Fruit fly (Drosophila melanogaster) whole organism, embryonic: ENCODE measurements around the gene CG1142.

Experiments
- ATbp ChIP-seq: fragments of 200-800 bp; sonication (Bioruptor generic); optimal IDR thresholded peaks from 2 replicates; lab custom pipeline; 2017; ENCODE audit warnings: missing biosample characterization, mild to moderate bottlenecking, missing genetic modification characterization, missing genetic modification reagents
- Adf1 ChIP-seq: fragments of 200-800 bp; sonication (Bioruptor generic); IDR thresholded peaks from 2 replicates; pipeline ENCODE4 v1.3.6; 2022; ENCODE audit warnings: missing biosample characterization, missing genetic modification characterization
- Aef1 ChIP-seq: fragments of 200-800 bp; sonication (Bioruptor generic); IDR thresholded peaks from 3 replicates; pipeline ENCODE4 v1.3.6; 2022; ENCODE audit warnings: missing biosample characterization, missing genetic modification characterization
- BtbVII ChIP-seq: fragments of 200-800 bp; sonication (Bioruptor generic); optimal IDR thresholded peaks from 3 replicates; lab custom pipeline; 2017; ENCODE audit warnings: missing biosample characterization, mild to moderate bottlenecking, missing genetic modification characterization
- CG11560 ChIP-seq: fragments of 200-800 bp; sonication (Bioruptor generic); IDR thresholded peaks from 3 replicates; pipeline ENCODE4 v1.3.6; 2022; ENCODE audit warnings: missing biosample characterization, missing genetic modification characterization
- CG12071 ChIP-seq: fragments of 200-800 bp; sonication (Bioruptor generic); optimal IDR thresholded peaks from 3 replicates; lab custom pipeline; 2018; ENCODE audit warnings: missing biosample characterization, mild to moderate bottlenecking, missing genetic modification characterization
- CG13123 ChIP-seq: fragments of 200-800 bp; sonication (Bioruptor generic); optimal IDR thresholded peaks from 2 replicates; lab custom pipeline; 2016; ENCODE audit warnings: missing biosample characterization, missing genetic modification characterization
- CG13287 ChIP-seq: fragments of 200-800 bp; sonication (Bioruptor generic); IDR thresholded peaks from 2 replicates; pipeline ENCODE4 v1.3.6; 2022; ENCODE audit warnings: missing biosample characterization, missing genetic modification characterization; ENCODE audit not compliant: partially characterized antibody
- CG13624 ChIP-seq: fragments of 200-800 bp; sonication (Bioruptor generic); optimal IDR thresholded peaks from 2 replicates; lab custom pipeline; 2016; ENCODE audit warnings: missing biosample characterization, missing genetic modification characterization
- CG15073 ChIP-seq: fragments of 200-800 bp; sonication (Bioruptor generic); optimal IDR thresholded peaks from 2 replicates; lab custom pipeline; 2016; ENCODE audit warnings: missing biosample characterization, missing genetic modification characterization
- CG16813 ChIP-seq: fragments of 200-800 bp; sonication (Bioruptor generic); IDR thresholded peaks from 3 replicates; pipeline ENCODE4 v1.3.6; 2022; ENCODE audit warnings: missing biosample characterization, missing genetic modification characterization; ENCODE audit not compliant: partially characterized antibody
- CG17359 ChIP-seq: fragments of 200-800 bp; sonication (Bioruptor generic); optimal IDR thresholded peaks from 3 replicates; lab custom pipeline; 2018; ENCODE audit warnings: missing biosample characterization, mild to moderate bottlenecking, missing genetic modification characterization, moderate library complexity
- CG17361 ChIP-seq: fragments of 200-800 bp; sonication (Bioruptor generic); IDR thresholded peaks from 3 replicates; pipeline ENCODE4 v1.3.6; 2022; ENCODE audit warnings: missing biosample characterization, missing genetic modification characterization
- CG17912 ChIP-seq: fragments of 200-800 bp; sonication (Bioruptor generic); optimal IDR thresholded peaks from 2 replicates; lab custom pipeline; 2018; ENCODE audit warnings: missing biosample characterization, mild to moderate bottlenecking, missing genetic modification characterization
- CG1792 ChIP-seq: fragments of 200-800 bp; sonication (Bioruptor generic); optimal IDR thresholded peaks from 2 replicates; lab custom pipeline; 2016; ENCODE audit warnings: missing biosample characterization, missing genetic modification characterization
- CG18476 ChIP-seq: fragments of 200-800 bp; sonication (Bioruptor generic); optimal IDR thresholded peaks from 2 replicates; lab custom pipeline; 2016; ENCODE audit warnings: missing biosample characterization, mild to moderate bottlenecking, missing genetic modification characterization
- CG2116 ChIP-seq: fragments of 200-800 bp; sonication (Bioruptor generic); optimal IDR thresholded peaks from 3 replicates; lab custom pipeline; 2018; ENCODE audit warnings: missing biosample characterization, mild to moderate bottlenecking, missing genetic modification characterization
- CG2120 ChIP-seq: fragments of 200-800 bp; sonication (Bioruptor generic); optimal IDR thresholded peaks from 3 replicates; lab custom pipeline; 2016; ENCODE audit warnings: missing biosample characterization, missing genetic modification characterization
- CG30020 ChIP-seq: fragments of 200-800 bp; optimal IDR thresholded peaks from 2 replicates; lab custom pipeline; 2019; ENCODE audit warnings: missing biosample characterization, mild to moderate bottlenecking, missing genetic modification characterization, moderate library complexity
- CG34422 ChIP-seq: fragments of 200-800 bp; sonication (Bioruptor generic); IDR thresholded peaks from 3 replicates; pipeline ENCODE4 v1.3.6; 2022; ENCODE audit warnings: missing biosample characterization, missing genetic modification characterization
- CG4820 ChIP-seq: fragments of 200-800 bp; sonication (Bioruptor generic); optimal IDR thresholded peaks from 3 replicates; lab custom pipeline; 2016; ENCODE audit warnings: missing biosample characterization, missing genetic modification characterization
- CG8290 ChIP-seq, 3 experiments: fragments of 200-800 bp; sonication (Bioruptor generic); optimal IDR thresholded peaks; 2 replicates each; lab custom pipeline; 2016 to 2019; ENCODE audit warnings: missing biosample characterization in 3 of 3, missing genetic modification characterization in 3 of 3, mild to moderate bottlenecking in 2 of 3, moderate library complexity in 1 of 3
- CG9797 ChIP-seq: fragments of 200-800 bp; sonication (Bioruptor generic); optimal IDR thresholded peaks from 3 replicates; lab custom pipeline; 2018; ENCODE audit warnings: missing biosample characterization, mild to moderate bottlenecking, missing genetic modification characterization
- Doc2 ChIP-seq: fragments of 200-800 bp; sonication (Bioruptor generic); IDR thresholded peaks from 2 replicates; pipeline ENCODE4 v1.3.6; 2022; ENCODE audit warnings: missing biosample characterization, missing genetic modification characterization
- E2f1 ChIP-seq: fragments of 200-800 bp; sonication (Bioruptor generic); IDR thresholded peaks from 2 replicates; pipeline ENCODE4 v1.3.6; 2022; ENCODE audit warnings: missing biosample characterization, missing genetic modification characterization
- Eip74EF ChIP-seq, 2 experiments: fragments of 200-800 bp in 1 of 2; fragments of >200 bp in 1 of 2; sonication (Bioruptor generic) in 1 of 2; optimal IDR thresholded peaks; 2 replicates each; lab custom pipeline; 2017 to 2019; ENCODE audit warnings: missing biosample characterization in 2 of 2, missing genetic modification characterization in 2 of 2, mild to moderate bottlenecking in 1 of 2, moderate library complexity in 1 of 2
- Hsf ChIP-seq: fragments of 200-800 bp; sonication (Bioruptor generic); optimal IDR thresholded peaks from 3 replicates; lab custom pipeline; 2016; ENCODE audit warnings: missing biosample characterization, missing genetic modification characterization
- Jarid2 ChIP-seq: fragments of 200-800 bp; sonication (Bioruptor generic); optimal IDR thresholded peaks from 3 replicates; lab custom pipeline; 2017; ENCODE audit warnings: mild to moderate bottlenecking, missing biosample characterization, missing genetic modification reagents, missing genetic modification characterization
- NFAT ChIP-seq: fragments of 200-800 bp; sonication (Bioruptor generic); IDR thresholded peaks from 2 replicates; pipeline ENCODE4 v1.3.6; 2022; ENCODE audit warnings: missing biosample characterization, missing genetic modification characterization
- Poxn ChIP-seq: fragments of 200-800 bp; sonication (Bioruptor generic); IDR thresholded peaks from 2 replicates; pipeline ENCODE4 v1.3.6; 2022; ENCODE audit warnings: missing biosample characterization, missing genetic modification characterization
- Ssrp ChIP-seq: fragments of 200-800 bp; sonication (Bioruptor generic); optimal IDR thresholded peaks from 2 replicates; lab custom pipeline; 2018; ENCODE audit warnings: missing biosample characterization, mild to moderate bottlenecking, missing genetic modification characterization, moderate library complexity
- Xbp1 ChIP-seq: fragments of 200-800 bp; sonication (Bioruptor generic); optimal IDR thresholded peaks from 3 replicates; lab custom pipeline; 2016; ENCODE audit warnings: missing biosample characterization, mild to moderate bottlenecking, missing genetic modification characterization
- ato ChIP-seq: fragments of 200-800 bp; sonication (Bioruptor generic); IDR thresholded peaks from 2 replicates; pipeline ENCODE4 v1.3.6; 2022; ENCODE audit warnings: missing biosample characterization, missing genetic modification characterization; ENCODE audit not compliant: partially characterized antibody
- az2 ChIP-seq: fragments of 200-800 bp; sonication (Bioruptor generic); optimal IDR thresholded peaks from 3 replicates; lab custom pipeline; 2016; ENCODE audit warnings: missing biosample characterization, missing genetic modification characterization
- dmrt11E ChIP-seq: fragments of 200-800 bp; sonication (Bioruptor generic); optimal IDR thresholded peaks from 3 replicates; lab custom pipeline; 2018; ENCODE audit warnings: missing biosample characterization, mild to moderate bottlenecking, missing genetic modification characterization, moderate library complexity
- ewg ChIP-seq: fragments of 200-800 bp; sonication (Bioruptor generic); optimal IDR thresholded peaks from 3 replicates; lab custom pipeline; 2017; ENCODE audit warnings: mild to moderate bottlenecking, missing biosample characterization, missing genetic modification reagents, missing genetic modification characterization
- hbn ChIP-seq: fragments of 200-800 bp; sonication (Bioruptor generic); IDR thresholded peaks from 2 replicates; pipeline ENCODE4 v1.3.6; 2022; ENCODE audit warnings: missing biosample characterization, missing genetic modification characterization; ENCODE audit not compliant: partially characterized antibody
- jigr1 ChIP-seq: fragments of 200-800 bp; sonication (Bioruptor generic); IDR thresholded peaks from 3 replicates; pipeline ENCODE4 v1.3.6; 2022; ENCODE audit warnings: missing biosample characterization, missing genetic modification characterization
- kni ChIP-seq: fragments of 200-800 bp; sonication (Bioruptor generic); optimal IDR thresholded peaks from 3 replicates; lab custom pipeline; 2017; ENCODE audit warnings: mild to moderate bottlenecking, missing biosample characterization, missing genetic modification reagents, missing genetic modification characterization
- luna ChIP-seq: fragments of 200-800 bp; sonication (Bioruptor generic); optimal IDR thresholded peaks from 2 replicates; lab custom pipeline; 2016; ENCODE audit warnings: missing biosample characterization, missing genetic modification characterization
- onecut ChIP-seq: fragments of 200-800 bp; sonication (Bioruptor generic); IDR thresholded peaks from 2 replicates; pipeline ENCODE4 v1.3.6; 2022; ENCODE audit warnings: missing biosample characterization, missing genetic modification characterization
- phol ChIP-seq: fragments of 200-800 bp; sonication (Bioruptor generic); optimal IDR thresholded peaks from 3 replicates; lab custom pipeline; 2018; ENCODE audit warnings: missing biosample characterization, mild to moderate bottlenecking, missing genetic modification characterization, moderate library complexity
- row ChIP-seq: fragments of 200-800 bp; sonication (Bioruptor generic); IDR thresholded peaks from 3 replicates; pipeline ENCODE4 v1.3.6; 2022; ENCODE audit warnings: missing biosample characterization, missing genetic modification characterization
- run ChIP-seq: fragments of 200-800 bp; sonication (Bioruptor generic); optimal IDR thresholded peaks from 3 replicates; lab custom pipeline; 2018; ENCODE audit warnings: missing biosample characterization, mild to moderate bottlenecking, missing genetic modification characterization
- sima ChIP-seq: fragments of 200-800 bp; sonication (Bioruptor generic); optimal IDR thresholded peaks from 2 replicates; lab custom pipeline; 2016; ENCODE audit warnings: missing biosample characterization, missing genetic modification characterization
- ssp ChIP-seq: fragments of 200-800 bp; sonication (Bioruptor generic); IDR thresholded peaks from 2 replicates; pipeline ENCODE4 v1.3.6; 2022; ENCODE audit warnings: missing biosample characterization, missing genetic modification characterization
- tll ChIP-seq, 2 experiments: fragments of 200-800 bp in 1 of 2; fragments of >200 bp in 1 of 2; sonication (Bioruptor generic) in 1 of 2; optimal IDR thresholded peaks; 2 replicates each; lab custom pipeline; 2017 to 2019; ENCODE audit warnings: missing biosample characterization in 2 of 2, missing genetic modification characterization in 2 of 2, mild to moderate bottlenecking in 1 of 2, moderate library complexity in 1 of 2
- tna ChIP-seq: fragments of 200-800 bp; sonication (Bioruptor generic); IDR thresholded peaks from 2 replicates; pipeline ENCODE4 v1.3.6; 2022; ENCODE audit warnings: missing biosample characterization, missing genetic modification characterization; ENCODE audit not compliant: partially characterized antibody
- unpg ChIP-seq: fragments of 200-800 bp; sonication (Bioruptor generic); optimal IDR thresholded peaks from 3 replicates; lab custom pipeline; 2018; ENCODE audit warnings: missing biosample characterization, mild to moderate bottlenecking, missing genetic modification characterization, moderate library complexity

CG1142 gene

DNA sequence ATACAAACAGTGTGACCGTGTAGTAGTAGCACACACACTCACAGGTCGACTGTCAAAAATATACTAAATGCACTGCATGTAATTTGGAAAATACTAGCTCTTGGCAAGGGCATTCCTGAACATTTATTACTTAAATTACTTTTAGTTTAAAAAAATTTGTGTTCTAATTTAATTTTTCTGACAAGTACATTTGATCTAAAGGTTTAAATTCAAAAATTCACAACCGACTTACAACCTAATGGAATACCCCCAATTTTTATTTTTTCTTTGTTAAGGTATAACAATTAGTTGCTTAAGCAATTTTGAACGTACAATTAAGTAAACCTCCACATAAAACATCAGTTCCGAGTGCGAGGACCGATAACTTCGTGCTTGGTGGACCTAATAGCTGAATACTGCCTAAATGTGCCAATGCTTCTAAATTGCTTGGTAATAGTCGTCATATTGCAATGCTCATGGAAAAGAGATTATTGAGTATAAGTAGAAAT lies at the start of gene CG1142 (continued):
- TF ChIP-seq sima (GFP tag; lab: Kevin White, UChicago) (peak; percentile 94), CG18476 (peak; percentile 96), Aef1 (peak; percentile 94), CG13123 (GFP tag; lab: Kevin White, UChicago) (peak; percentile 96), NFAT (GFP tag; lab: Robert Waterston, UW) (peak; percentile 98), jigr1 (GFP tag; lab: Robert Waterston, UW) (peak; percentile 92), CG30020 (tag; lab: Kevin White, UChicago) (peak; percentile 90), Xbp1 (GFP tag; lab: Kevin White, UChicago) (peak; percentile 98), CG15073 (GFP tag; lab: Kevin White, UChicago) (peak; percentile 85), CG13624 (peak; percentile 98), CG16813 (GFP tag; lab: Robert Waterston, UW) (no peak), Poxn (peak; percentile 92), hbn (GFP tag; lab: Robert Waterston, UW) (no peak), az2 (peak; percentile 98), onecut (GFP tag; lab: Robert Waterston, UW) (peak; percentile 95), E2f1 (GFP tag; lab: Robert Waterston, UW) (peak; percentile 98), CG17912 (peak; percentile 96), ato (no peak), phol (peak; percentile 99), BtbVII (peak; percentile 97), ssp (GFP tag; lab: Robert Waterston, UW) (peak; percentile 93), CG17359 (tag; lab: Kevin White, UChicago) (peak; percentile 99), CG17361 (GFP tag; lab: Robert Waterston, UW) (peak; percentile 100), Jarid2 (peak; percentile 90), Eip74EF (GFP tag; optimal IDR thresholded peaks at IDR 0.05; lab: Kevin White, UChicago) (peak in 1 of 2 experiments; percentile 99), tll (GFP tag; optimal IDR thresholded peaks at IDR 0.05; lab: Kevin White, UChicago) (peak in 1 of 2 experiments; percentile 86), CG9797 (GFP tag; lab: Kevin White, UChicago) (peak; percentile 85), Adf1 (peak; percentile 84), CG8290 (GFP tag; optimal IDR thresholded peaks at IDR 0.05; lab: Kevin White, UChicago) (peak; percentile 89), CG8290 (tag; optimal IDR thresholded peaks at IDR 0.05; lab: Kevin White, UChicago) (peak; percentile 94 to 96), tna (no peak), CG4820 (GFP tag; lab: Kevin White, UChicago) (peak; percentile 98), unpg (GFP tag; lab: Kevin White, UChicago) (peak; percentile 100), Ssrp (tag; lab: Kevin White, UChicago) (peak; percentile 99), dmrt11E (peak; percentile 100), Hsf (GFP tag; lab: Kevin White, UChicago) (peak; percentile 98), ATbp (GFP tag; lab: Kevin White, UChicago) (peak; percentile 96), luna (GFP tag; lab: Kevin White, UChicago) (peak; percentile 56), CG11560 (tag; lab: Robert Waterston, UW) (peak; percentile 87), ewg (GFP tag; lab: Kevin White, UChicago) (peak; percentile 94), CG34422 (GFP tag; lab: Robert Waterston, UW) (peak; percentile 99), CG1792 (peak; percentile 94), Doc2 (GFP tag; lab: Robert Waterston, UW) (peak; percentile 76), kni (GFP tag; lab: Kevin White, UChicago) (peak; percentile 89), CG2116 (GFP tag; lab: Kevin White, UChicago) (peak; percentile 89), CG12071 (GFP tag; lab: Kevin White, UChicago) (peak; percentile 97), run (tag; lab: Kevin White, UChicago) (peak; percentile 98), CG2120 (GFP tag; lab: Kevin White, UChicago) (peak; percentile 98), CG13287 (GFP tag; lab: Robert Waterston, UW) (peak; percentile 39; the same call in 1 of the 2 replicates), row (GFP tag; lab: Robert Waterston, UW) (peak; percentile 97)
